Worm (Caenorhabditis elegans) whole organism, L1 larva: Measurements from ENCODE around the gene gly-12.

Source experiments
- C34B4.2 ChIP-seq: sonication (generic microtip); optimal IDR thresholded peaks from 2 replicates; lab custom pipeline; 2017; ENCODE audit warnings: mild to moderate bottlenecking, missing genetic modification characterization, missing compliant biosample characterization
- aly-2 ChIP-seq: fragments of 150-350 bp; optimal IDR thresholded peaks from 2 replicates; lab custom pipeline; 2014; ENCODE audit warnings: missing biosample characterization, missing genetic modification characterization
- ama-1 ChIP-seq: fragments of 150-350 bp; optimal IDR thresholded peaks from 2 replicates; lab custom pipeline; 2014
- ets-5 ChIP-seq: fragments of 200-800 bp; sonication (Bioruptor generic); IDR thresholded peaks from 2 replicates; pipeline ENCODE4 v1.3.6; 2022; ENCODE audit warnings: missing genetic modification characterization, missing compliant biosample characterization
- hlh-17 ChIP-seq: fragments of 200-800 bp; sonication (Bioruptor generic); optimal IDR thresholded peaks from 2 replicates; lab custom pipeline; 2018; ENCODE audit warnings: missing genetic modification characterization, mild to moderate bottlenecking, missing compliant biosample characterization, moderate library complexity, borderline replicate concordance
- jun-1 ChIP-seq: fragments of 150-350 bp; optimal IDR thresholded peaks from 2 replicates; lab custom pipeline; 2014; ENCODE audit warnings: missing biosample characterization, missing genetic modification reagents, missing genetic modification characterization
- nhr-47 ChIP-seq: sonication (generic microtip); optimal IDR thresholded peaks from 2 replicates; lab custom pipeline; 2016; ENCODE audit warnings: mild to moderate bottlenecking, missing genetic modification characterization, moderate library complexity, missing compliant biosample characterization
- nhr-90 ChIP-seq: sonication (generic microtip); optimal IDR thresholded peaks from 2 replicates; lab custom pipeline; 2016; ENCODE audit warnings: mild to moderate bottlenecking, missing genetic modification characterization, missing compliant biosample characterization; ENCODE audit not compliant: poor library complexity
- sox-4 ChIP-seq: sonication (generic microtip); optimal IDR thresholded peaks from 2 replicates; lab custom pipeline; 2016; ENCODE audit warnings: missing genetic modification characterization, missing compliant biosample characterization
- unc-130 ChIP-seq: fragments of 150-350 bp; optimal IDR thresholded peaks from 2 replicates; lab custom pipeline; 2017; ENCODE audit warnings: missing biosample characterization, missing genetic modification characterization, inconsistent platforms
- unc-62 ChIP-seq: fragments of 150-350 bp; optimal IDR thresholded peaks from 2 replicates; lab custom pipeline; 2014; ENCODE audit warnings: missing biosample characterization, missing genetic modification reagents, missing genetic modification characterization
- zag-1 ChIP-seq: fragments of 150-350 bp; optimal IDR thresholded peaks from 2 replicates; lab custom pipeline; 2014; ENCODE audit warnings: missing biosample characterization, missing genetic modification characterization

ce11 chrX:7540033-7540432 is 54.4 kb downstream of the gly-12 start, which contains the start of gene glb-16:
- TF ChIP-seq sox-4 (tag; lab: Kevin White, UChicago) (no peak), unc-130 (tag; lab: Kevin White, UChicago) (no peak), zag-1 (tag; lab: Kevin White, UChicago) (no peak), jun-1 (tag; lab: Kevin White, UChicago) (no peak), aly-2 (tag; lab: Kevin White, UChicago) (no peak), unc-62 (GFP tag; lab: Kevin White, UChicago) (no peak), hlh-17 (GFP tag; lab: Kevin White, UChicago) (no peak), C34B4.2 (tag; lab: Kevin White, UChicago) (no peak), ets-5 (GFP tag; lab: Robert Waterston, UW) (no peak), nhr-47 (tag; lab: Kevin White, UChicago) (no peak), nhr-90 (tag; lab: Kevin White, UChicago) (no peak), ama-1 (lab: Kevin White, UChicago) (no peak)
